Worm (Caenorhabditis elegans): Measurements from ENCODE around the gene pgp-11.

Gene pgp-11

ce11 chrII:7962181-7962580 lies 41.9 kb downstream of the pgp-11 start:
- TF ChIP-seq hmg-20 (GFP tag; IDR thresholded peaks at IDR 0.05), result no peak
- no peak for TF ChIP-seq F49E8.2 (tag; optimal IDR thresholded peaks at IDR 0.05; ENCODE audit: insufficient read depth)
- TF ChIP-seq attf-6 (GFP tag; IDR thresholded peaks at IDR 0.05), result no peak
- TF ChIP-seq nhr-179 (tag; optimal IDR thresholded peaks at IDR 0.05), result no peak
- TF ChIP-seq repo-1 (tag; optimal IDR thresholded peaks at IDR 0.05), result no peak
- no peak for TF ChIP-seq B0035.1 (tag; optimal IDR thresholded peaks at IDR 0.05)
- TF ChIP-seq fkh-3 (tag; optimal IDR thresholded peaks at IDR 0.05), result no peak
- TF ChIP-seq lin-40 (tag; optimal IDR thresholded peaks at IDR 0.05), result no peak

DNA sequence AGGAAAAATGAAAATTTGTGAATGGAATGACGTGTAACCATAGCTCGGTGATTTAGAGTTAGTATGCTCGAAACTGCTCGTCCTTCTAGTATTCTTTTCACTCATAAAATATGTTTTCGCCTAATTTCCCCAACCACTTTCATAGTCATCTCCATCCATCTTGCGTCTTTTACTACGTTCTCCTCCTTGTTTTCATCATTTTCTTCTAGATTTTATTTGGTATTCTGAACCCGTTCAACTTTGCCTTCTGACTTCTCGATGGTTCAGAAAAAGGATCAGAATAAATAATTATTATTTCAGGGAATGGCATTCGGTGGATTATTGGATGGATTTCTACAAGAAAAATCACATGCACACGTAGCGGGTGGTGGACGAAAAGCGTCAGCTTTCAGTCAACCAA lies 45.5 kb downstream of the pgp-11 start, which contains the start of gene C04H4.1:
TSS of gene C04H4.1 (plus strand) at position 301 of the 400 bp plus-strand sequence.
- TF ChIP-seq nfya-1 (tag; optimal IDR thresholded peaks at IDR 0.05; ENCODE audit: borderline replicate concordance, insufficient read depth) (no peak), lin-40 (tag; optimal IDR thresholded peaks at IDR 0.05) (no peak)

ce11 chrII:7955548-7955947 lies 48.5 kb downstream of the pgp-11 start:
- no peak for TF ChIP-seq nfya-1 (tag; optimal IDR thresholded peaks at IDR 0.05; ENCODE audit: borderline replicate concordance, insufficient read depth)
- no peak for TF ChIP-seq madf-8 (GFP tag; conservative IDR thresholded peaks at IDR 0.05)
- TF ChIP-seq ceh-58 (GFP tag; IDR thresholded peaks at IDR 0.05), result no peak
- TF ChIP-seq B0035.1 (tag; optimal IDR thresholded peaks at IDR 0.05), result no peak
- TF ChIP-seq ztf-26 (tag; optimal IDR thresholded peaks at IDR 0.05), result no peak
- TF ChIP-seq tlf-1 (GFP tag; optimal IDR thresholded peaks at IDR 0.05), result no peak
- TF ChIP-seq Y53G8AR.9 (GFP tag; conservative IDR thresholded peaks at IDR 0.05), result no peak
- no peak for TF ChIP-seq snpc-1.3 (tag; optimal IDR thresholded peaks at IDR 0.05; ENCODE audit: insufficient read depth)
- no peak for TF ChIP-seq nhr-120 (GFP tag; IDR thresholded peaks at IDR 0.05)
- TF ChIP-seq F10E7.11 (tag; optimal IDR thresholded peaks at IDR 0.05), result no peak
- no peak for TF ChIP-seq gei-17 (GFP tag; optimal IDR thresholded peaks at IDR 0.05)
- no peak for TF ChIP-seq pha-4 (tag; optimal IDR thresholded peaks at IDR 0.05)
- TF ChIP-seq athp-1 (tag; optimal IDR thresholded peaks at IDR 0.05), result no peak
- no peak for TF ChIP-seq fkh-3 (tag; optimal IDR thresholded peaks at IDR 0.05)
- TF ChIP-seq sea-2 (GFP tag; IDR thresholded peaks at IDR 0.05), result no peak
- no peak for TF ChIP-seq hlh-26 (GFP tag; conservative IDR thresholded peaks at IDR 0.05)
- no peak for TF ChIP-seq hlh-12 (tag; optimal IDR thresholded peaks at IDR 0.05)
- no peak for TF ChIP-seq efl-1 (GFP tag; optimal IDR thresholded peaks at IDR 0.05)
- TF ChIP-seq B0019.2 (GFP tag; conservative IDR thresholded peaks at IDR 0.05), result no peak
- TF ChIP-seq madf-10 (tag; optimal IDR thresholded peaks at IDR 0.05), result no peak

DNA sequence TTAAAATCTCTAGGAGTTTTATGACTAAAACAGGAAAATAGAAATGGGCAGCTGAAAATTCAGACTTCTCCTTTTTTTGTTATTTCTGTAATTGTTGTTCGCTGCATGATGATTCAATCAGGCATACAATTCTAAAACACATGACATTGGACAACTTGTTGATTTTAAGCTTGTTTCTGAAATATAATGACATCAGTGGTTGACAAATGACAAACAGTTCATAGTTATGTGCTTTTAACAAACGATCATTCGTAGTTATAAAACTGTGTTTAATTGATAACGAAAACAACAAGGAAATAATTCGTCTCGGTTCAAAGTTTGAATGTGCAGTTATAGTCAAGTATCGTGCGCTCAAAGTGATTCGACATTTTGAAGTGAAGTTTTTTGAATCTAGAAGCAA lies 55.8 kb downstream of the pgp-11 start:
- TF ChIP-seq let-526 (GFP tag; IDR thresholded peaks at IDR 0.05), result no peak
- no peak for TF ChIP-seq hmg-20 (GFP tag; IDR thresholded peaks at IDR 0.05)
- TF ChIP-seq nfya-2 (GFP tag; IDR thresholded peaks at IDR 0.05), result no peak
- no peak for TF ChIP-seq F49E8.2 (tag; optimal IDR thresholded peaks at IDR 0.05; ENCODE audit: insufficient read depth)
- no peak for TF ChIP-seq ztf-3 (GFP tag; optimal IDR thresholded peaks at IDR 0.05)
- TF ChIP-seq egl-18 (GFP tag; IDR thresholded peaks at IDR 0.05), result no peak
- TF ChIP-seq C06A6.2 (GFP tag; conservative IDR thresholded peaks at IDR 0.05), result no peak
- no peak for TF ChIP-seq Y56A3A.18 (GFP tag; IDR thresholded peaks at IDR 0.05)
- no peak for TF ChIP-seq cebp-2 (GFP tag; IDR thresholded peaks at IDR 0.05)
- TF ChIP-seq lsl-1 (GFP tag; optimal IDR thresholded peaks at IDR 0.05), result no peak
- no peak for TF ChIP-seq pbrm-1 (GFP tag; IDR thresholded peaks at IDR 0.05)
- no peak for TF ChIP-seq snpc-4 (GFP tag; optimal IDR thresholded peaks at IDR 0.05)
- no peak for TF ChIP-seq snpc-4 (tag; optimal IDR thresholded peaks at IDR 0.05)
- TF ChIP-seq mxl-1 (tag; optimal IDR thresholded peaks at IDR 0.05), result no peak
- no peak for TF ChIP-seq F23B12.7 (tag; optimal IDR thresholded peaks at IDR 0.05; ENCODE audit: insufficient read depth)
- no peak for TF ChIP-seq dpl-1 (GFP tag; optimal IDR thresholded peaks at IDR 0.05)
- TF ChIP-seq ztf-22 (GFP tag; optimal IDR thresholded peaks at IDR 0.05), result no peak
- no peak for TF ChIP-seq Y95B8A.8 (GFP tag; IDR thresholded peaks at IDR 0.05)

Data from whole organism, young adult.